Worm (Caenorhabditis elegans): ENCODE data around the gene pnc-1.

The pnc-1 gene

DNA sequence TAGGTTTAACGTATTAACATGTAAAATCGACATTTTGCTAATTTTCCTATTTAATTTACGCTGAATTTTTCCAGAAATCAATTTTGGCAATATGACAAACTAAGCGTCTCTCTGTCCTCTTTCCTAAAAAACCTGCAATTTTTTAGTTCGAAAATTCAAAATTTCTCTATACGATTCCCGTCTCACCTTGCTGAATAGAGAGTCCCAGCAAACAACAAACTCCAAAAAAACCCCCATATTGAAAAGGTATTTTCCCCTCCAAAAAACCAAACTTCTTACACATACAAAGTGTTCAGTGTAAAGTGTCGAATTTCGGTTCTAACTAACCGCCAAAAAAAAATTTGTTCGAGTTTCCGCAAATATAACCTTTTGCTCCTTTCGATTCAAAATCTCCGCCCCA, at the start of gene pnc-1:
Gene pnc-1 (plus strand): TSS at position 301 of the 400 bp plus-strand sequence.
- TF ChIP-seq unc-62 (GFP tag; optimal IDR thresholded peaks at IDR 0.05), result no peak

DNA sequence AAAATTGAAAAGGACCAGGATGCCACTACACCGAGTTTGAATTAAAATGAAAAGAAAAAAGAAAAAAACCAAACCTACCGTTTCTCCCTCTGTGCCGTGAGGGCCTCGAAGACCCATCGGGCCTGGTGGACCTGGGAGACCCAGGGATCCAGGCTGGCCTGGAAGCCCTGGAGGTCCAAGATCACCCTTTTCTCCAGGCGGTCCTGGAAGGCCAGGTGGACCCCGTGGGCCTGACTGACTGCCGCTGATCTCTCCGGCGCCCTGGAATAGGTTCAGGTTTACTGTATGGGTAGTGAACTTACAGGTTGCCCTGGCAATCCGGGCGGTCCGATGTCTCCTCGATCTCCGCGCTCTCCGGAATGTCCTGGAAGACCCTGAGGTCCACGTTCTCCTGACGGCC, 44.6 kb upstream of the pnc-1 start:
- no peak for TF ChIP-seq unc-62 (GFP tag; optimal IDR thresholded peaks at IDR 0.05)

DNA sequence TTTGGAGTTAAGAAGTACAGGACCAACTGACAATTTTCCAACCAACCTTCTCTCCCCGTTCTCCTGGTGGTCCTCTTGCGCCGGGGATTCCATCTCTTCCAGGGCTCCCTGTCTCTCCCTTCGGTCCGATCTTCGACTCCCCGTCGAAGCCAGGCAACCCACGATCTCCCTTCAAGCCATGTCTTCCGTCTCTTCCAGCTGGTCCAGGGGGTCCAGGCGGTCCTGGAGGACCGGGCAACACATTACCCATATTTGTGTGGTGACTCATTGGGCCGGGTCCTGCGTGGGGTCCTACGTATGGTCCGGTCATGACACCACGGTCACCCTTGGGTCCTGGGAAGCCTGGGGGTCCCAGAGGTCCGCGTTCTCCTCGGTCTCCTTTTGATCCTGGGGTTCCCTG, 43.3 kb upstream of the pnc-1 start:
- no peak for TF ChIP-seq unc-62 (GFP tag; optimal IDR thresholded peaks at IDR 0.05)

DNA sequence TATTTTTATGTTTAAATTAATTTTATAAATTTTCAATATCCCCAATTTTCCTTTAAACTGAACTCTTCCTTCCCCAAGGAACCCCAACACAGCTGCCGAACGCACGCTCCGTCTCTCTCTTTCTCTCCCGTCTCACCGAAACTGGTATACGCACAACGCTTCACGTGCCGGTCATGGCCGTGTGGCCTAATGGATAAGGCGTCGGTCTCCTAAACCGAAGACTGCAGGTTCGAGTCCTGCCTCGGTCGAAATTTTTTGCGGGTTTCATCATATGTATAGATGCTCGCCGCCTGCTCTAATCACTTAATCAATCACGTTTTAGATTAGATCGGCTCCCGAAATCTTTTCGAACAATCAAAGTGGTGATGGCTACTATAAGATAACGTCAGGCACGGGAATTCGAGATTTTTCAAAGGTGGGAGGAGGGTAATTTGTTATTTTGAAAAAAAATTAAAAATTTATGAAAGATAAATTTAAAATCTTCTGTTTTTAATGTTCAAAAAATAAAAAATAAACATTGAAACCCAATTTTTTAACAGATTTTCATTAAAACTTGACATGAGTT, 40.4 kb upstream of the pnc-1 start:
- no peak for TF ChIP-seq unc-62 (GFP tag; optimal IDR thresholded peaks at IDR 0.05)

DNA sequence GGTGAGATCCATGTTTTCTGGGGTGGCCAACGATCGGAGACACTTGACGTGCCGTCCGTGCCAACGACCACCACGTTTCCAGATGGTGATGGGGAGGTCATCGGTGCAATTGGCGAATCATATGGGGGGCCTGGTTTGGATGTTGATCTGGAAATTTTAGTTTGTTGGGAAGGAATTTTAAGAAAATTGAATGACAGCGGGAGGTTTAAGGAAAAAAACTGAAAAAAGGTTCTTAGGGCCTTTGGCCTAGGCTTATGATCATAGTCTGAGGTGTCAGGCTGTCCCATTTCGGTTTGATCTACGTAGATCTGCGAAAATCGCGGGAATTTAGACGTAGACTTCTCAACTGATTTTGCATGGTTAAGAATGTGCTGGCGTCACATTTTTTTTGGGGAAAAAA, 36.5 kb upstream of the pnc-1 start, which contains the start of gene col-99:
Gene col-99 (minus strand): TSS at position 101 of the 400 bp plus-strand sequence.
- no peak for TF ChIP-seq unc-62 (GFP tag; optimal IDR thresholded peaks at IDR 0.05)

DNA sequence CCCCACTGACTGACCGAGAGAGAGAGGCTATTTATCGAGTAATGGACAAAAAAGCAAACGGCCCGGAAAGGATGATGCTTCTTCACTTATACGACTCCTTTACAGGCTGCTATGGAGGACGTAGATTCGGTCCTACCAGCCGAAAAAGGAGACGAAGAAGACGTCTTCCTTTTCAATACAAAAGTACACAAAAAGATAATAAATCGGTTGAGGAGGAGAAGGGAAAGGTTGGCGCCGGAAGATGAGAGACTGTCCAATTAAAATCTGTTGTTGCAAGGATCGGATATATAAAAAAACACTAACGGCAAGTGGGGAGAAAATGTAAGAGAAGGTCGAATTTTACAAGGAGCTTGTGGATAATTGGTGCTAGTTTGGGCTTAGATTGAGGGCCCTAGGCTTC, 35.5 kb upstream of the pnc-1 start:
- TF ChIP-seq unc-62 (GFP tag; optimal IDR thresholded peaks at IDR 0.05), result no peak

DNA sequence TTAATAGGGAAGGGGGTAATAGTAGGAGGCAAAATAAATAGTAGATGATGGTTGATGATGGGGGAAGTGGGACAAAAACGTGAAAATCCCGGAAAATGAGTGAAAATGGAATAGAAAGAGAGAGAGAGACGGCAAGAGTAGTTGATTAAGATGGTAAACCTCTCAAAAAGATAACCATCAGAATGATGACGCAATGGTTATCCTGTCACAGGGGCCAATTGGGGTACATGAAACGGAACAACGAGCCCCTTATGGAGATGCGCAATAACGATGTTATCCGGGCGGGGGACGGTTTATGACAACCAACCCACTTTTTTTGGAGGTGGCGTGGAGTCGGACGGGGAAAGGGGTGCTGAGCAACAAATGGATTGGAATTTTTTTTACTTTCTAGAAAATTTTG, 34.5 kb upstream of the pnc-1 start:
- TF ChIP-seq unc-62 (GFP tag; optimal IDR thresholded peaks at IDR 0.05), result no peak

DNA sequence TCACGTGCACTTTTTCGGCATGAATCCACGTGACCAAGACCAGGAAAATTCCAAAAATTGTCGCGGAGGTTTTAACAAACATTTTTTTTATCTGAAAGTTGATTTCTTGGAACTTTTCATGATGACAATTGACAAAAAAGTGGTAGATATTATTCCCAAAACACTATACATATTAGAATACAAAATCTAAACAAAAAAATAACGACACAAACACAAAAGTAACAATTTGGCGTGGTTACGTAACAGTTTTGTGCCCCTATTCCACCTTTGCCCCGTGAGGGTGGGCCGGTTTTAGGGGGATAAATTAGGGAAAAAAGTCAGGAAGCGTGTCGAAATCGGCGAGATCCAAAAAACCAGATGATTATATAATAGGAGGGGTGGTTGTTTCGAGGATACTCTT, 26.5 kb upstream of the pnc-1 start, which contains the start of gene gegf-1:
Gene gegf-1 (minus strand): TSS at position 101 of the 400 bp plus-strand sequence.
- no peak for TF ChIP-seq unc-62 (GFP tag; optimal IDR thresholded peaks at IDR 0.05)

DNA sequence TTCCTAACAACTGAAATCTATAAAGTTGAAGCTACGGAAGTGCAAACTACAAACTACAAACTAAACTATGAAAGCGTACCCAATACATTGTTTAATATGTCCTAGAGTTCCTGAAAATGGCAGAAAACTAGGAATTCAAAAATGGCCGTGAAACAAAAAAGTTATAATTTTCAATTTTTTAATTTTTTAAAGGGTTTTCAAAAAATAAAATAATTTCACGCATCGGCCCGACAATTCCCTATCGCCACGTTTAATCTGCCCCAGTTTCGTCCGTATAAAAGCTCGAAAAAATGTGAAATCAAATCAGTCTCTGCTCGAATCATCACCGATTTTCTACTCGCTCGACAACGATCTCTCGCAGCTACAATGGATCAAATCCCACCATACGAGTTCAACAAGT, 25.6 kb upstream of the pnc-1 start, which contains the start of gene Y38C1AA.7:
Gene Y38C1AA.7 (plus strand): TSS at position 301 of the 400 bp plus-strand sequence.
- no peak for TF ChIP-seq unc-62 (GFP tag; optimal IDR thresholded peaks at IDR 0.05)

DNA sequence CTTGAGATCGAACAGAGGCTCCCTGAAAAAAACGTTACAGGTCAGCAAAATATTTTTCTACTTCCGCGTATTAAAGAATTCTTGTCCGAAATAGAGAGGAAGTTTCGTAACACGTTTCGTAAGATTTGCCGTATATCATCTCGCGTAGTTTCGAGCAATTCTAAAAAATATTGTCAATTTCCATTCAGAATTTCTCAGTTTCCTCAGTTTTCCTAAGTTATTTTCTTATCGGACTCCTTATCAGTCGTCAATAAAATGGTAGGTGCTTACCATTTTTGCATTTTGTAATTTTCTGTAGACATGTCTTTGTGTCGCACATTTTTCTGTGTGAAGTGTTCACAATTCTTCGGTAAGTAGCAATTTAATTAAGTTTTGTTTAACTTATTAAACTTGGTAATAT, 24.4 kb upstream of the pnc-1 start, which contains the start of gene Y38C1AA.19:
Gene Y38C1AA.19 (plus strand): TSS at position 301 of the 400 bp plus-strand sequence.
- no peak for TF ChIP-seq unc-62 (GFP tag; optimal IDR thresholded peaks at IDR 0.05)

DNA sequence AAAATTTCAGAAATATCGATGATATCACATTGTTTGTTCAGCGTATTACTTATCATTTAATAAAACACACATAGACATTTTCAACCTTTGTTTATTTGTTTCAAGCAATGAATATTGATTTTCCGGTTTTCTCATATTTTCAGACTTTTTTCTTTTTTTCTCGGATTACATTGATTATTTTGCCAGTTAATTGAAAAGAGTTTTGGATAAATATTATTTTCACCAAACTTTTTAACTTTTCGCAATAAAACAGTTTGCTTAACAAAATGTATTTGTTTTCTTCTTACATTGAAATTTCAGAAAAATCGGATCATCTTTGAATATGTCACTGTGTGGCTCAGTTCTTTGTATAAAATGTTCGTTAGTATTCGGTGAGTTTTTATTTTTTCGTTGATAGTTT, 21.8 kb upstream of the pnc-1 start, which contains the start of gene Y38C1AA.6:
Gene Y38C1AA.6 (plus strand): TSS at position 301 of the 400 bp plus-strand sequence.
- TF ChIP-seq unc-62 (GFP tag; optimal IDR thresholded peaks at IDR 0.05), result no peak

DNA sequence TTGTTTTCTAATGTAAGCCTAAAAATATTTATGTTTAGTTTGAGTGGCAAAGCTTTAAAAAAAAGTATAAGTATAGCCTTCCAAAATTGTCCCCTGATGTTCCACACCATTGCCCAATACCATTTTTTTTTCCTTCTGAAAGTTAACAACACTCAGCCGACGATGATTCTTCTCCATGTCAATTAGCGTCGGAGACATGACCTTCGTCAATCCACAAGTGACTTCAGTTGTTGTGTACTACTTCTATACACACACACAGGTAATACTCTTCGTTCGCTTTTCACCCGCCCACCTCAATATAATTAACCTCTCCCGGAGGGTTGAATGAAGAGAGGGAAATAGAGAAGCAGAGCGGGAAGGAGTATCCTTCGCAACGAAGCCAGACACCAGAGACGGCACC, 19.5 kb upstream of the pnc-1 start, which contains the start of gene cutl-24:
Gene cutl-24 (plus strand): TSS at position 301 of the 400 bp plus-strand sequence.
- no peak for TF ChIP-seq unc-62 (GFP tag; optimal IDR thresholded peaks at IDR 0.05)

DNA sequence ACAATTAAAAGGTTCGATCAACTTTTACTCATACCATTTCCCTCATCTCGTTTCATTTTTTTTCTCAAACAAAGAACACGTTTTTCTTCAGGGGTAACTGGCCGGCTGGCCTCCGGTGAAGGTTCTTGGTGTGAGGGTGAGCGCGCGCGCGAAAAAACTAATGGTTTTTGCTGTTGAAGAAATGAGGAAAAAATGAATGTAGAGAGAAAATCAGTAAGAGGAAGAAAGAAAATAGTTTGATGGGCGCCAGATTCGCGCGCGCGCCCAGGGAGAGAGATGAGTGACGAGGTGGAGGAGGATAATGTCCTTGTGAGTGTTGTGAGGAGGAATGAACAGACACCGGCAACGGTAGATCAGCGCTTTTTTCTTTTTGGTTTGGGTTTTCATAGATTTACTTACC, 13.2 kb upstream of the pnc-1 start:
- TF ChIP-seq unc-62 (GFP tag; optimal IDR thresholded peaks at IDR 0.05), result no peak

DNA sequence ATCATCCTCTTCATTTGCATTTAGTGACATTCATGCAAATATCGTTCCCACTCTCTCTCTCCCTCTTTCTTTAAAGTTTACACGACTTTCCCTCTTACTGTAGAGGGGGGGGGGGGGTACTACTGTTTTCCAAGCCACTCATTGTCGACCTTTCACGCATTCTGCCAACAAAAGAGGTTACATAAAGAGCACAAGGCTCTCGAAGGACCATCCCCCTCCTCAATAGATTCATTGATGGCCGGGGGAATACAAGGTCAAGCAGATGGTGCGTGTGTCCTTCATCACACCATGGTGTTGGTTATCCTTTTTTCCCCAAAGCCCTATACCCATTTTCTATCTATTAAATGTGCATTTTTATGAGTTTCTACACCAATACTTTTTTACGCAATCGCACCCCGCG, 11.3 kb upstream of the pnc-1 start:
- TF ChIP-seq unc-62 (GFP tag; optimal IDR thresholded peaks at IDR 0.05), result no peak

DNA sequence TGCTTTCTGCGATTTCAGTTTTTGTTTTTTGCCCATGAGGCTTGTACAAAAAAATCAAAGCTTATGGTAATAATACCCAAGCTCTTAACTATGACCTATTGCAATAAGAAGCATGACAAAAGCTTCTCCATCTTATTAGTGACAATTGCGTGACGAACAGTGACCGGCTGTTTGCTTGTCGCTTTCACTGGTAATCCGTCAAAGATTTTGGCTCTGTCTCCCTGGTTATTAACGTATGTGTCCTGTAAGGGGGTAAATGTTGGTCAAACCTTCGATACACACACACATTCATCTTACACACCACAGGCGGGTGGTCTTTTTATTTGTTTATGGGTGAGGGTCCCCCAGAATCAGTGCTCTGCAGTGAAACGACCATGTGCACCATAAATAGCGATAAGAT, 10.2 kb upstream of the pnc-1 start:
- TF ChIP-seq unc-62 (GFP tag; optimal IDR thresholded peaks at IDR 0.05), result no peak

DNA sequence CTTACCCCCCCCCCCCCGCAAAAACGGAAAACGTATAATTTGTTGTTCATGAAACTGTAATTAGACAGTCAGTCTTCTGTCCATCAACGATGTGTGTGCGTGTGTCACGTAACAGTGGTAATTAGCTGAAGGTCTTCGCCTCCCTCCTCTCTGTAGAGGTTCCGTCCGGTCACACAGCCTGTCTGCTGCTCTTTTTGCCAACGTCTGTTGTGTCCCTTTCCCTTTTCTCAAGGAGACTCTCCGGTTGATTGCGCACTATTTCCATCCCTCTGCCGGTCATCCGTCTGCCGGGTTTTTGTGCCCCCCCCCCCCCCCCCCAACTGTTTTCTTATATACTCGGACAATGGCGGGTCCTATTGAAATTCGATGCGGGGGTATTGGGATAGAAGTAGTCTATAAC, 8.6 kb upstream of the pnc-1 start:
- no peak for TF ChIP-seq unc-62 (GFP tag; optimal IDR thresholded peaks at IDR 0.05)

DNA sequence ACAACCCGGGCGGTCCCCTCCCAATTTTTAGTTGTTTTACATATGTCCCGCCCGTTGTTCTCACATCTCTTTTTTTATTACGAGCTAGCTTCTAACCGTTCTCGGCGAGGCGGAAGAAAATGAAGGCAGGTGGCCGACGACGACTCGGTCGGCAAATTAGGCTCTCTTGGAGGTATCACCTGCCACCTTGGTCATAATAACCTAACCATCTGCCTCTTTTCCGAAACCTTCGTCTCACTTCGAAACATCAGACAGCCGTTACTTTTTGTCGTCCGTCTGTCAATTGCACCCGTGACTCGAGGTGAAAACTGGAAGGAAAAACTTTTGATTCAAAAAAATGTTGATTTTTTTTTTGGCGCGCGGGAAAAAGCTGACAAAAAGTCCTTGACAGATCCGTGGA, 6.8 kb upstream of the pnc-1 start:
- no peak for TF ChIP-seq unc-62 (GFP tag; optimal IDR thresholded peaks at IDR 0.05)

DNA sequence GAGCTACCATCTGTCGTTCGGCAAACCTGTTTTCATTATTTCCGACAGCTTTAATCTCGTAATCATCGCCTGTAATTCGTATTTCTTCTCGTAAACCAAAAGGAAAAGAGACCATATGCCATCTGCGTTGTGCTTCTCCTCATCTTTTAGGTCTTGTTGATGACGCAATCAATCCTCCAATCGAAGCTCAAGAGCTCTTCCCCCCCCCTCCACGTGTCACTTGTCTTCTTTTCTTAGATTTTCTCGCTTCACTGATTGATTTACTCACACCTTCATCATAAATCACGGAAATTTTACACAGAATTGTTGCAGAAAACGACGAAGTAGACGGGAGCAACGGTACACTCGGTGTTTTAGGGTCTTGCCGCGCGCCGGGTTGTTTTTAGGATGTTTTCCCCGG, 5.6 kb upstream of the pnc-1 start, which contains the start of gene tcl-2:
Gene tcl-2 (plus strand): TSS at position 388 of the 400 bp plus-strand sequence.
- no peak for TF ChIP-seq unc-62 (GFP tag; optimal IDR thresholded peaks at IDR 0.05)

Measured in whole organism, dauer.